Fruit fly (Drosophila melanogaster): ENCODE results near the gene Idh.

Idh gene

dm6 chr3L:8315141-8315816 lies 45.4 kb downstream of the Idh start, which contains the start of gene Cpsf6 (continued):
- TF ChIP-seq chn (GFP tag; optimal IDR thresholded peaks at IDR 0.05), result peak; percentile 6
- TF ChIP-seq bbx (GFP tag; IDR thresholded peaks at IDR 0.05; ENCODE audit: partially characterized antibody), result no peak
- TF ChIP-seq CG8944 (GFP tag; optimal IDR thresholded peaks at IDR 0.05), result peak; percentile 6
- no peak for TF ChIP-seq CG4707 (GFP tag; optimal IDR thresholded peaks at IDR 0.05)
- peak; percentile 36 for TF ChIP-seq CG10654 (GFP tag; optimal IDR thresholded peaks at IDR 0.05)
- no peak for TF ChIP-seq klu (GFP tag; IDR thresholded peaks at IDR 0.05)
- TF ChIP-seq Atf3 (GFP tag; optimal IDR thresholded peaks at IDR 0.05), result peak; percentile 37
- TF ChIP-seq sug (tag; optimal IDR thresholded peaks at IDR 0.05), result peak; percentile 68
- TF ChIP-seq Hr39 (optimal IDR thresholded peaks at IDR 0.05), result no peak
- TF ChIP-seq Dad (GFP tag; optimal IDR thresholded peaks at IDR 0.05), result no peak
- TF ChIP-seq CG2120 (GFP tag; optimal IDR thresholded peaks at IDR 0.05), result peak; percentile 70
- TF ChIP-seq CrebB (tag; optimal IDR thresholded peaks at IDR 0.05), result no peak
- TF ChIP-seq exex (tag; optimal IDR thresholded peaks at IDR 0.05), result peak; percentile 2
- peak; percentile 29 for TF ChIP-seq vfl (GFP tag; optimal IDR thresholded peaks at IDR 0.05)
- peak; percentile 38 for TF ChIP-seq Spps (tag; optimal IDR thresholded peaks at IDR 0.05)
- TF ChIP-seq NfI (GFP tag; optimal IDR thresholded peaks at IDR 0.05), result peak; percentile 57
- TF ChIP-seq nmo (GFP tag; optimal IDR thresholded peaks at IDR 0.05), result peak; percentile 80
- no peak for TF ChIP-seq HLH54F (GFP tag; optimal IDR thresholded peaks at IDR 0.05)
- no peak for TF ChIP-seq trh (GFP tag; optimal IDR thresholded peaks at IDR 0.05)
- TF ChIP-seq Hand (GFP tag; optimal IDR thresholded peaks at IDR 0.05), result no peak
- peak; percentile 61 for TF ChIP-seq Chrac-16 (GFP tag; optimal IDR thresholded peaks at IDR 0.05)
- TF ChIP-seq CTCF (GFP tag; optimal IDR thresholded peaks at IDR 0.05), result peak; percentile 4
- TF ChIP-seq Hey (tag; optimal IDR thresholded peaks at IDR 0.05), result peak; percentile 29
- TF ChIP-seq Sry-β (GFP tag; optimal IDR thresholded peaks at IDR 0.05), result no peak
- peak; percentile 56 for TF ChIP-seq CG14014 (GFP tag; IDR thresholded peaks at IDR 0.05)
- no peak for TF ChIP-seq BtbVII (GFP tag; optimal IDR thresholded peaks at IDR 0.05)
- TF ChIP-seq repo (GFP tag; optimal IDR thresholded peaks at IDR 0.05), result no peak
- no peak for TF ChIP-seq nau (GFP tag; optimal IDR thresholded peaks at IDR 0.05)
- TF ChIP-seq ewg (GFP tag; optimal IDR thresholded peaks at IDR 0.05), result peak; percentile 19
- TF ChIP-seq CG4404 (GFP tag; IDR thresholded peaks at IDR 0.05), result 0 out of 2 replicates have a peak, but pooled peaks have one; percentile 15
- peak; percentile 60 for TF ChIP-seq CG4424 (GFP tag; optimal IDR thresholded peaks at IDR 0.05)
- no peak for TF ChIP-seq CG6813 (GFP tag; optimal IDR thresholded peaks at IDR 0.05)
- peak; percentile 28 for TF ChIP-seq CG10543 (GFP tag; optimal IDR thresholded peaks at IDR 0.05)
- no peak for TF ChIP-seq aop (GFP tag; IDR thresholded peaks at IDR 0.05)
- no peak for TF ChIP-seq btn (GFP tag; optimal IDR thresholded peaks at IDR 0.05)
- TF ChIP-seq hkb (optimal IDR thresholded peaks at IDR 0.05), result no peak
- TF ChIP-seq hkb (GFP tag; IDR thresholded peaks at IDR 0.05), result peak; percentile 48
- peak; percentile 97 for TF ChIP-seq cg (GFP tag; optimal IDR thresholded peaks at IDR 0.05)
- TF ChIP-seq CG18262 (tag; optimal IDR thresholded peaks at IDR 0.05), result peak; percentile 64
- peak; percentile 54 for TF ChIP-seq CG4617 (GFP tag; optimal IDR thresholded peaks at IDR 0.05; ENCODE audit: borderline replicate concordance)
- TF ChIP-seq CG1832 (GFP tag; optimal IDR thresholded peaks at IDR 0.05), result peak; percentile 88

dm6 chr3L:8314788-8315140 lies 45.9 kb downstream of the Idh start:
- TF ChIP-seq Nf-YB (GFP tag; optimal IDR thresholded peaks at IDR 0.05), result no peak
- no peak for TF ChIP-seq Sox102F (GFP tag; optimal IDR thresholded peaks at IDR 0.05)
- no peak for TF ChIP-seq sens (GFP tag)
- peak; percentile 85 for TF ChIP-seq Med (GFP tag)
- no peak for TF ChIP-seq CG1603 (tag; optimal IDR thresholded peaks at IDR 0.05)
- TF ChIP-seq CG5180 (GFP tag; optimal IDR thresholded peaks at IDR 0.05), result no peak
- no peak for TF ChIP-seq CG12236 (GFP tag; optimal IDR thresholded peaks at IDR 0.05)
- no peak for TF ChIP-seq Aef1 (GFP tag; IDR thresholded peaks at IDR 0.05)
- peak; percentile 14 for TF ChIP-seq grau (tag; optimal IDR thresholded peaks at IDR 0.05)
- no peak for TF ChIP-seq disco-r (GFP tag; optimal IDR thresholded peaks at IDR 0.05)
- TF ChIP-seq CG8290 (GFP tag; optimal IDR thresholded peaks at IDR 0.05), result no peak
- TF ChIP-seq CG8290 (tag; optimal IDR thresholded peaks at IDR 0.05), result no peak
- peak; percentile 45; the same call in 1 of the 2 replicates for TF ChIP-seq Rfx (GFP tag; IDR thresholded peaks at IDR 0.05)
- no peak for TF ChIP-seq ERR (GFP tag; optimal IDR thresholded peaks at IDR 0.05)

Data from whole organism, embryonic.